Worm (Caenorhabditis elegans): ENCODE measurements around the gene nhr-291.
"Not testable (repeated sequence)": the region's sequence is repeated elsewhere in the genome, so short reads cannot be mapped to it uniquely, and the experiment has no call there.

The nhr-291 gene

DNA sequence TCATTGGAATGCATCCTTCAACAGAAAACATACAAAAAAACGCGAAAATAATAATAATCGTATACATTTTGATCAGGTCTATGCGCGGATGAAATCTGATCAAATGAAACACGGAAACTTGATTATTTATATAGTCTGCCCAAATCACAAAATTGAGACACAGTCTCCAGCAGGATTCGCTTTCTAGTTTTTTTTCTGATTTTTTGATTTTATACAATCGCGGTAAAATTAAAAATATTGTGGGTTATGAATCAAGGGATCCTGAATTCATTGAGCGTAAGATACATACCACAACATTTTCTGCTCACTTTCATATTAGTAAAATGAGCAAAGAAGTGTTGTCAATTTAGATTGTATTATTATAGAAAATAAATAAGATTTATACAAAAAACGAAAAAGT is 30.3 kb downstream of the nhr-291 start, which contains the start of gene clec-230:
Gene clec-230, minus strand, starts transcription at position 101 of the 400 bp plus-strand sequence.
- TF ChIP-seq dao-5 (tag; optimal IDR thresholded peaks at IDR 0.05) (no peak), W03F9.2 (tag; optimal IDR thresholded peaks at IDR 0.05) (no peak), him-1 (tag; optimal IDR thresholded peaks at IDR 0.05) (no peak)

DNA sequence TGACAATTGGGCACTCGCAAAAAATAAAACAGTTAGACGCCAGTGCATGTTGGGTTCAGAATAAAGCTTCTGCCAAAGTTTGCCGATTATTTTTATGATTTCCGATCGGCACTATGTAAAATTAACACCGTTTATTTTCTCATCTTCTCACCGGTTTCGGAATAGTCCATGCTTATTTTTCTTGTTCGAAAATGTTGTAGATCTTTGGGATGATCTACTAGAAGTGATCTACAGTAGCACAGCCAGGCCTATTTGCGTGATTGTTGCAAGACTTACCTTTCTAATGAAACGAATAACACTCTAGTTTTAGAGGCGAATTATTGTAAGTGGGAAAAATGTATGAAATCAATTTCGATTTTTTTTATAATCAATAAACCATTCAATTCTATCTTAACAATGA is 31.9 kb downstream of the nhr-291 start, which contains the start of gene clec-231:
Gene clec-231, minus strand, starts transcription at position 101 of the 400 bp plus-strand sequence.
- no peak for TF ChIP-seq him-1 (tag; optimal IDR thresholded peaks at IDR 0.05)
- no peak for TF ChIP-seq W03F9.2 (tag; optimal IDR thresholded peaks at IDR 0.05)

DNA sequence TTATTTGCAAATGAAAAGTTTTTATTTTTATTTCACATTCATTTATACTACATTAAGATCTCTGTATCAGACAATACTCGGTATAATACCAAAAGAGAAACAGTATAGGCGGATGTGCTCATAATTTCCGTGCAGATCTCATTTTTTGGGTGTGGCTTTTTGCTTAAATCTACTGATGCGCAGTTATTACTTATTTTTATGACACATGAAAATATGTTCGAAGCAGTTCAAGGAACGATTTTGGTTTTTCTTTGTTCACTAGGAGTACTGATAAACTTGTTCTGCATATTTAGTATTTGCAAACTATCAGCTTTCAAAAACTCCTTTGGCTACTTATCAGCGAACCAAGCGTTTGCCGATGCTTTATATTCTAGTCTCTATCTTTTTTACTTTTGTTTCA is 33.6 kb downstream of the nhr-291 start, which contains the start of gene srx-58:
Gene srx-58, plus strand, starts transcription at position 301 of the 400 bp plus-strand sequence.
- TF ChIP-seq W03F9.2 (tag; optimal IDR thresholded peaks at IDR 0.05) (no peak), dao-5 (tag; optimal IDR thresholded peaks at IDR 0.05) (no peak), him-1 (tag; optimal IDR thresholded peaks at IDR 0.05) (no peak)

DNA sequence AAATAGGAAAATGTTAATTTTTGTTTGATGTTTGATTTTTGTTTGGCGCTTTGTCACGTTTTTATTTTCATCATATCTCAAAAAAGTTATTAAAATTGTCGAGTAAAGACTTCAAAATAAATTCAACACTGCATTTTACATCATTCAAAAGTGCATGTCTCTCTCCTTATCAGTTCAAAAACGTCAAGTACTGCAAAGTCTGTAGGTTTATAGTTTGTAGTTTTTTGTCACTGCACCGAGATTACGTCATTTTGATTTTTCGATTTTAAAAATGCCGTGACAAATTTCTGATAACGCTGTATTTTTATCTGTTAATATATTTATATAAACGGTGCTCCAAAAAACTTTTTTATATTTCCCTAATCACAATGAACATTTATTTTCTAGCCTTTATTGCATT is 35.9 kb downstream of the nhr-291 start, which contains the start of gene C29F3.7:
Gene C29F3.7, plus strand, starts transcription at position 254 of the 400 bp plus-strand sequence.
- TF ChIP-seq W03F9.2 (tag; optimal IDR thresholded peaks at IDR 0.05) (no peak), him-1 (tag; optimal IDR thresholded peaks at IDR 0.05) (no peak), dao-5 (tag; optimal IDR thresholded peaks at IDR 0.05) (no peak)

DNA sequence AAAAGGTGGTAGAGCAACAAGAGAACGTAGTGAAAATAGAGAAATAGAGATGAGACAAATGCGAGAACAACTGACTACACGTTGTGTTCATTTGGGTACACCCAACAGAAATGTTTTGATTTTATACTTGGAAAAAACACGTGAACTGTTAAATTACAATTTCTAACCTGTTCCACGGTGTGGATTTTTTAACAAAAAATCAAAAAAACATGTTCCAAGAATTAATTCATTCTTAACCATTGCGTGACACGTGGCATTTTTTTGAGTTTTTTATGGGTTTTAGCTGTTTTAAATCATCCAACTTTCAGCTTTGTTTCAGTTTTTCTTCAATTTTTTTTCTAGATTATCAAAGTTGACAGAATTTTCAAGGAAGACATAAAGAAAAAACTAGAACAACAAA is 42.7 kb downstream of the nhr-291 start, which contains the start of gene ech-1.1:
Gene ech-1.1, minus strand, starts transcription at position 101 of the 400 bp plus-strand sequence.
- TF ChIP-seq him-1, W03F9.2, dao-5 (tag; optimal IDR thresholded peaks at IDR 0.05): not testable (repeated sequence)

DNA sequence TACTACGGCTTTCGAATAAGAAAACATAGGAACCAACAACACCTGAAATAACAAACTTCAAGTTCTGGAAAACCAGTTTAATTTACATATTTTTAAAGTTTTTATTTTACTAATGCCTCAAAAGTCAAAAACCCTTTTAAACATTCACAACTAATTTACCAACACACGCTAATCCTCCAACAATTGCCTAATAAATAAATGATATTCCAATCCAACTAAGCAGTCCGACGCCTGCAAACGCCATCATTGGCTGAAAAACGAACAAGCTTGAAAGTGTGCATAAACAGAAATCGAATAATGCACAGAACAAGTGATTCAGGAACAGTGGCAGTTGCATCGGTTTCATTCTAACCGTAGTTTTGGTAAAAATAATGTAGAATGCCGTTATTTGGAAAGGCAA is 49.0 kb downstream of the nhr-291 start:
- TF ChIP-seq him-1 (tag; optimal IDR thresholded peaks at IDR 0.05) = no peak
- no peak for TF ChIP-seq dao-5 (tag; optimal IDR thresholded peaks at IDR 0.05)
- no peak for TF ChIP-seq W03F9.2 (tag; optimal IDR thresholded peaks at IDR 0.05)

DNA sequence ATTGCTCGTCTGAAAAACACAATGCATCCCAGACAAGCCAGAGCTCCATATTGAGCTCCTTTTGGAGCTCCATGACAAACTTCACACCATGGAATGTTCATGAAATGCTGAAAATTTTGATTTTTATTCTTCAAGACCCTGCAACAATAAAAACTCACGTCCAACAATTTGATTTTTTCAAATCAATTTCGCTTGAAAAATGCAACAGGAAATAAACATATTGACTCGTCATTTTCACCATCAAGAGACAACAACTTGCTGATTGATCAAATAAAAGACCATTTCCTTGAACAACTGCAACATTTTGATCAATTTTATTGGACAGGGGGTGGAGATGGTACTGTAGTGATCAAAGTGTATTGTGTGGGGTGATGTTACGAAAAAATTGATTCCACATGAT is 50.9 kb downstream of the nhr-291 start, which contains the start of gene nhr-269:
Gene nhr-269, minus strand, starts transcription at position 101 of the 400 bp plus-strand sequence.
- TF ChIP-seq dao-5 (tag; optimal IDR thresholded peaks at IDR 0.05) (no peak), him-1 (tag; optimal IDR thresholded peaks at IDR 0.05) (no peak), W03F9.2 (tag; optimal IDR thresholded peaks at IDR 0.05) (no peak)
